Fruit fly (Drosophila melanogaster): ENCODE data around the gene Act88F.

Act88F gene

DNA sequence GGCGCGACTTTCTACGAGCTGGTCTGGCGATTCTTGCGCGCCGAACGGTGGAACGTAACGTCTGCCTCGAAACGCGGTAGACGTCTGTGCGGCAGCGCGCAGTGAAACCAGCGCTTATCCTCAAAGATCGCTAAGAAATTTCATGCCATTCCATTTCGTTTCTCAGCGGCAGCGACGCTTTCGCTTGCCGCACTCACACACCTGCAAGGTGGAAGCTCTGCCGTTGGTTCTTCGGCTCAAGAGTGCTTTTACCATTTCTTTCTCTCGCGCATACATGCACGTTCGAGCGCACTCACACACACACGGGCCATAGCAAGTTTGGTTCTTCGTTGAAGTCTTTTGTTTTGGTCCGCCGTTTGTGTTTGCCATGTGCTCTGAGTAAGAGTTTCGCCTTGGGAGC is 5.1 kb upstream of the Act88F start, which contains the start of gene CG6118:
CG6118 (minus strand) TSS at position 63 of the 400 bp plus-strand sequence.
- TF ChIP-seq D19A (tag; optimal IDR thresholded peaks at IDR 0.05) (no peak), Blimp-1 (GFP tag; optimal IDR thresholded peaks at IDR 0.05) (peak; percentile 73), ci (GFP tag; IDR thresholded peaks at IDR 0.05) (no peak), cg (GFP tag; optimal IDR thresholded peaks at IDR 0.05) (peak; percentile 60), Mad (GFP tag; optimal IDR thresholded peaks at IDR 0.05) (no peak), kni (GFP tag; optimal IDR thresholded peaks at IDR 0.05) (peak; percentile 41), CG8290 (GFP tag; optimal IDR thresholded peaks at IDR 0.05) (no peak), CG8290 (tag; optimal IDR thresholded peaks at IDR 0.05) (no peak), CG12071 (GFP tag; optimal IDR thresholded peaks at IDR 0.05) (no peak), gce (GFP tag; IDR thresholded peaks at IDR 0.05) (no peak), z (GFP tag; IDR thresholded peaks at IDR 0.05) (peak; percentile 71; the same call in 1 of the 3 replicates), CG11247 (GFP tag; IDR thresholded peaks at IDR 0.05) (0 out of 2 replicates have a peak, but pooled peaks have one; percentile 25), CrebB (tag; optimal IDR thresholded peaks at IDR 0.05) (no peak), pfk (GFP tag; optimal IDR thresholded peaks at IDR 0.05) (peak; percentile 74), chinmo (GFP tag; IDR thresholded peaks at IDR 0.05; ENCODE audit: partially characterized antibody) (no peak), oc (tag; optimal IDR thresholded peaks at IDR 0.05) (peak; percentile 12), nmo (GFP tag; optimal IDR thresholded peaks at IDR 0.05) (no peak), CG11504 (tag; optimal IDR thresholded peaks at IDR 0.05) (no peak), Trl (optimal IDR thresholded peaks at IDR 0.05) (peak in 1 of 2 experiments; percentile 14), Trl (GFP tag; optimal IDR thresholded peaks at IDR 0.05) (no peak), CG6813 (GFP tag; optimal IDR thresholded peaks at IDR 0.05) (no peak)

DNA sequence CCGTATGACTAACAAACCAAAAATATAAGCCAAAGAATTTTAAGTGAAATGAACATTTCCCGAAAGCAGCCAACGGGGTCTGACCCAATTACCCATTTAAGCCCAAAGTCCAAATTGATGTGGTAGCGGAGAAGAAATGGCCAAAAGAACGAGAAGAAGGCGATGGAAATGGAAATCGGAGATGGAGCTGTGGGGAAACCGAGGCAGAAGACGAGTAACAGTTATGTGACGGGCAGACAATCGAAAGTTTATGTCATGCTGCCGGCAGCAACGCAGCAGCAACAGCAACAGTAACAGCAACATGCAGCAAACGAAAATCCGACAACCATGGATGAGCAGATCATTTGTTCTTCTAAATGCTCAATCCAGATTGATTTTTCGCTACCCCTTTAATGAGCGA is 3.0 kb upstream of the Act88F start:
- TF ChIP-seq Blimp-1 (GFP tag; optimal IDR thresholded peaks at IDR 0.05) (peak; percentile 86), nerfin-1 (tag; optimal IDR thresholded peaks at IDR 0.05) (no peak), mam (GFP tag; optimal IDR thresholded peaks at IDR 0.05) (no peak), Aef1 (GFP tag; IDR thresholded peaks at IDR 0.05) (no peak), gro (GFP tag; optimal IDR thresholded peaks at IDR 0.05) (no peak)

DNA sequence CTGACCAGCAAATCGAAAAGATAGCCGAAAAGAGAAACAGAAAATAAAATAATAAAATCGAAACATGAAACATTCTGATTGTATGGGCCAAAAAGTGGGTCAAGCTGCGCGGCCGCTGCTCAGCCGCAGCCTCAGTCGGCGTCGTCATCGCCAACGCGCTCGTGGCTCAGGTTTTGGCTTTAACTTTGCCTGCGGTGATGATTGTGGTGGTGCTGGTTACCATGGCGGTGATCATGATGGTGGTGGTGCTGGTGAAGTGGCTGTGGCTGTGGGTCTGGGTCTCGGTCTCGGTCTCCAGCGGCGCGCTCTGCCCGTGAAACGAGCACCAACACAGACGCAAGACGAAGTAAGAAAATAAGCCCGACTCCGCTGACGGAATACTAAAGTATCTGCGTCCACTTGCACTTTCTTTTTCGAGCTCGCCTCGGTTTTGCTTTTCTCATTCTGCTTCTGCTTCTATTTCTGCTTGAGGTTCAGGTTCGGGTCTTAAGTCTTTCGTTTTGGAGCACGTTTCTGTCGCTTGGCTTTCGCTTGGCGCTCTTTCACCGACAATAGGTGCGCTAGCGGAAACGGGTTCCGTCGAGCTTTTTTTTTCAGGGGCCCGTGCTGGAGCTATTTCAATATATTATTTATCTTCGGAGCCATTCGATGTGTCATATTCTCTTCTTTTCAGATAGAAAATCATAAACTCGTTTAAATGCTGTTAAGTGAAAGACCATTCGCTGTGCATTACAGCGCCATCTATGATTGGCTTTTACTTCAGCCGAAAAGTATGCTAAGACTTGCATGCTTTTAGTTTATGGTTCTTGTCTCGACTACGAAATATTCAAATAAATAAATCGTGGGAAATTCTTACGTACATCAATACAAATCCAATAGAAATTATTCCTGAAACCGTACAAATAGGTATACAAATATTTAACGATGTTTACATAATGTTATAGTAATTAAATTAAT is 2.0 kb upstream of the Act88F start:
- TF ChIP-seq Dp (GFP tag; optimal IDR thresholded peaks at IDR 0.05) (peak; percentile 23), Scr (GFP tag; IDR thresholded peaks at IDR 0.05; ENCODE audit: partially characterized antibody) (peak; percentile 11; the same call in 1 of the 2 replicates), sna (GFP tag; IDR thresholded peaks at IDR 0.05; ENCODE audit: partially characterized antibody) (0 out of 2 replicates have a peak, but pooled peaks have one; percentile 21), HmgZ (tag; optimal IDR thresholded peaks at IDR 0.05) (peak; percentile 10), zfh2 (GFP tag; optimal IDR thresholded peaks at IDR 0.05) (no peak), Deaf1 (tag; optimal IDR thresholded peaks at IDR 0.05) (peak; percentile 26), CG9876 (GFP tag; optimal IDR thresholded peaks at IDR 0.05) (no peak), Mad (GFP tag; optimal IDR thresholded peaks at IDR 0.05) (peak; percentile 4), dmrt99B (tag; optimal IDR thresholded peaks at IDR 0.05) (no peak), Adf1 (GFP tag; IDR thresholded peaks at IDR 0.05) (peak; percentile 85), Hsf (GFP tag; optimal IDR thresholded peaks at IDR 0.05) (peak; percentile 24), dpn (GFP tag; optimal IDR thresholded peaks at IDR 0.05) (peak in 1 of 2 experiments; percentile 23), CG6272 (GFP tag; IDR thresholded peaks at IDR 0.05) (no peak), Ets97D (GFP tag; optimal IDR thresholded peaks at IDR 0.05) (peak; percentile 8), kni (GFP tag; optimal IDR thresholded peaks at IDR 0.05) (peak; percentile 84), sens (GFP tag) (peak; percentile 30), CG2199 (GFP tag; IDR thresholded peaks at IDR 0.05) (peak; percentile 70; the same call in 2 of the 3 replicates), vvl (GFP tag; IDR thresholded peaks at IDR 0.05) (0 out of 2 replicates have a peak, but pooled peaks have one; percentile 21), Opbp (GFP tag; IDR thresholded peaks at IDR 0.05; ENCODE audit: partially characterized antibody) (peak; percentile 53; the same call in 1 of the 3 replicates), Sox100B (GFP tag; optimal IDR thresholded peaks at IDR 0.05) (no peak), croc (GFP tag; conservative IDR thresholded peaks at IDR 0.05) (no peak), Bgb (GFP tag; IDR thresholded peaks at IDR 0.05; ENCODE audit: partially characterized antibody) (0 out of 2 replicates have a peak, but pooled peaks have one; percentile 13), CG33213 (GFP tag; optimal IDR thresholded peaks at IDR 0.05) (peak; percentile 50)

Data from whole organism, embryonic.